Worm (Caenorhabditis elegans) whole organism, early embryonic: ENCODE data around the gene fask-1.

Source experiments
- B0310.2 ChIP-seq: sonication (generic microtip); optimal IDR thresholded peaks from 2 replicates; lab custom pipeline; 2016; ENCODE audit warnings: mild to moderate bottlenecking, missing genetic modification characterization, missing compliant biosample characterization
- F13C5.2 ChIP-seq: sonication (generic microtip); optimal IDR thresholded peaks from 2 replicates; lab custom pipeline; 2017; ENCODE audit warnings: mild to moderate bottlenecking, missing genetic modification characterization, inconsistent platforms, missing compliant biosample characterization
- aly-1 ChIP-seq: sonication (generic microtip); optimal IDR thresholded peaks from 2 replicates; lab custom pipeline; 2016; ENCODE audit warnings: missing genetic modification characterization, missing compliant biosample characterization
- ama-1 ChIP-seq: fragments of 150-350 bp; optimal IDR thresholded peaks from 2 replicates; lab custom pipeline; 2014
- ceh-13 ChIP-seq: fragments of 200-800 bp; sonication (Bioruptor generic); optimal IDR thresholded peaks from 2 replicates; lab custom pipeline; 2018; ENCODE audit warnings: mild to moderate bottlenecking, missing genetic modification characterization, missing compliant biosample characterization
- ceh-36 ChIP-seq: sonication (generic microtip); optimal IDR thresholded peaks from 2 replicates; lab custom pipeline; 2016; ENCODE audit warnings: missing genetic modification characterization, inconsistent platforms, missing compliant biosample characterization
- ets-7 ChIP-seq: sonication (generic microtip); optimal IDR thresholded peaks from 2 replicates; lab custom pipeline; 2016; ENCODE audit warnings: missing genotype, missing genetic modification characterization, missing compliant biosample characterization
- flt-1 ChIP-seq: fragments of 200-800 bp; sonication (Bioruptor generic); IDR thresholded peaks from 2 replicates; pipeline ENCODE4 v1.3.6; 2022; ENCODE audit warnings: missing genetic modification characterization, missing compliant biosample characterization
- hmbx-1 ChIP-seq: sonication (generic microtip); optimal IDR thresholded peaks from 2 replicates; lab custom pipeline; 2016; ENCODE audit warnings: mild to moderate bottlenecking, missing genetic modification characterization, missing compliant biosample characterization
- hmg-4 ChIP-seq: fragments of 200-800 bp; sonication (Bioruptor generic); optimal IDR thresholded peaks from 2 replicates; lab custom pipeline; 2018; ENCODE audit warnings: mild to moderate bottlenecking, missing genetic modification characterization, missing compliant biosample characterization
- hnd-1 ChIP-seq: sonication (generic microtip); optimal IDR thresholded peaks from 2 replicates; lab custom pipeline; 2016; ENCODE audit warnings: missing genetic modification characterization, missing compliant biosample characterization
- pes-1 ChIP-seq: fragments of 200-800 bp; sonication (Bioruptor generic); IDR thresholded peaks from 2 replicates; pipeline ENCODE4 v1.3.6; 2022; ENCODE audit warnings: missing genetic modification reagents, missing genetic modification characterization, missing compliant biosample characterization
- scrt-1 ChIP-seq: fragments of 200-800 bp; sonication (Bioruptor generic); IDR thresholded peaks from 2 replicates; pipeline ENCODE4 v1.3.6; 2022; ENCODE audit warnings: missing genetic modification characterization, missing compliant biosample characterization
- sea-1 ChIP-seq: fragments of 200-800 bp; sonication (Bioruptor generic); conservative IDR thresholded peaks from 2 replicates; pipeline ENCODE4 v1.3.6; 2022; ENCODE audit warnings: missing genetic modification characterization, missing compliant biosample characterization
- tbx-11 ChIP-seq: fragments of 200-800 bp; sonication (Bioruptor generic); IDR thresholded peaks from 2 replicates; pipeline ENCODE4 v1.3.6; 2022; ENCODE audit warnings: missing genetic modification characterization, missing compliant biosample characterization
- tbx-37 ChIP-seq: fragments of 200-800 bp; sonication (Bioruptor generic); conservative IDR thresholded peaks from 2 replicates; pipeline ENCODE4 v1.3.6; 2022; ENCODE audit warnings: missing genetic modification reagents, missing genetic modification characterization, missing compliant biosample characterization
- tra-4 ChIP-seq: sonication (generic microtip); optimal IDR thresholded peaks from 2 replicates; lab custom pipeline; 2017; ENCODE audit warnings: missing genetic modification characterization, missing compliant biosample characterization

fask-1 gene

DNA sequence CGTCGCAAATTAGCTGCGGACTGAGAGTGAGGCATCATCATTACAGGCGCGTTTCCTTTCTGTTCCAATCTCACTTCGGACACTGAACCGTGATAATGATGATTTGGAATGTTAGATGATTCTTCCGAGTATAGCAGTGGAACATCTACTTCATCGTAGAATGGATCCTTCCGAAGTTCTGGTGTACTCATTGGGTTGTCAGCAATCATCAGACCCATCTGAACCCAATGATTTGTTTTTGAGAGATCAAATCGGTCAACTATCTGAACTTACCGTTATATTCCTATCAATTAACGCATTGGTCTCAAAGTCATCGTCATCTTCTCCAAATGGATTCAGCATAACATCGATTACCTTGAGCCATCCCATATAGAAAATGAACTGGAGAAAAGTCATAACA, 7.9 kb downstream of the fask-1 start:
- TF ChIP-seq flt-1 (no peak), aly-1 (tag; lab: Kevin White, UChicago) (no peak), F13C5.2 (tag; lab: Kevin White, UChicago) (no peak)

DNA sequence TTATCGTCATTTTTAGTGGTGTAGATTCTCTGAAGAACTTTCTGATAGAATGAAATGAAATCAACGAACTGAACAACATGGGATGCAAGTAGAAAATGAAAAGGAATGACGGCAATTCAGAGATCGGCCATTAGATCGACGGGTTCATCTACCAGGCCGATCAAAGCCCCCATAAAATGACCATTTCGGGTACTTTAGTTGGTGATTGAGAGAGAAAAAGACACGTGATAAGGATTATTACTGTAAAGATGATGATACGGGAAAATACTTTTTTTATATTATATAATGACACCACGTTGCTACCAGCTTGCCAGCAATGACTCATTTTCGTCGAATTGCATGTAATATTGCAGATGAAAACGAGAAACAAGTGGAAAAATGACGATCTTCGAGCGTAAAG, 9.2 kb downstream of the fask-1 start, which contains the start of gene best-1:
Gene best-1, minus strand, starts transcription at position 29 of the 400 bp plus-strand sequence.
- no peak for TF ChIP-seq hmg-4
- TF ChIP-seq scrt-1 (GFP tag; lab: Robert Waterston, UW): no peak
- TF ChIP-seq sea-1 (GFP tag; lab: Robert Waterston, UW): no peak
- no peak for TF ChIP-seq ceh-13 (GFP tag; lab: Kevin White, UChicago)
- TF ChIP-seq hmbx-1 (tag; lab: Kevin White, UChicago): no peak
- no peak for TF ChIP-seq F13C5.2 (tag; lab: Kevin White, UChicago)
- no peak for TF ChIP-seq flt-1
- no peak for TF ChIP-seq tbx-11 (GFP tag; lab: Robert Waterston, UW)
- TF ChIP-seq ama-1 (lab: Kevin White, UChicago): no peak
- TF ChIP-seq pes-1 (GFP tag; lab: Robert Waterston, UW): no peak
- no peak for TF ChIP-seq B0310.2 (tag; lab: Kevin White, UChicago)
- TF ChIP-seq ceh-36 (tag; lab: Kevin White, UChicago): no peak
- no peak for TF ChIP-seq tra-4
- TF ChIP-seq hnd-1 (tag; lab: Kevin White, UChicago): no peak
- no peak for TF ChIP-seq ets-7 (tag; lab: Kevin White, UChicago)

DNA sequence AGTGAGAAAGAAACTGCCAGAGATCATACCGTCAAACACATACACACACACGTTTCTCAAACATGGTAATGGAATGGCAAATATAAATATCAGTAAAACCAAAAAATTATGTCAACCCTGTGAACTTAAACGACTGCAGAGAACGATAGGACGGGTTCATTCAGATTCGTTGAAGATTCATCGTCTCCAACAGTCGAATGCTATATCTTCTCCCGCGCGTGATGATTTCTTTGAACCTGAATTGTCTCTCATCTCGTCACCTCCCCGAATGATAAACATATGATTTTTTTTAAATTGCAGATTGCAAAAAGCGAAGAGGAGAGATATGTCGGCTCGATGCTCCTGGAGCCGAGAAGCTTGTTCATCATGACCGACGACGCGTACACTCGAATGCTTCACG, 10.4 kb downstream of the fask-1 start:
- TF ChIP-seq sea-1 (GFP tag; lab: Robert Waterston, UW) (no peak), ets-7 (tag; lab: Kevin White, UChicago) (no peak), aly-1 (tag; lab: Kevin White, UChicago) (no peak), tbx-37 (GFP tag; lab: Robert Waterston, UW) (no peak)

DNA sequence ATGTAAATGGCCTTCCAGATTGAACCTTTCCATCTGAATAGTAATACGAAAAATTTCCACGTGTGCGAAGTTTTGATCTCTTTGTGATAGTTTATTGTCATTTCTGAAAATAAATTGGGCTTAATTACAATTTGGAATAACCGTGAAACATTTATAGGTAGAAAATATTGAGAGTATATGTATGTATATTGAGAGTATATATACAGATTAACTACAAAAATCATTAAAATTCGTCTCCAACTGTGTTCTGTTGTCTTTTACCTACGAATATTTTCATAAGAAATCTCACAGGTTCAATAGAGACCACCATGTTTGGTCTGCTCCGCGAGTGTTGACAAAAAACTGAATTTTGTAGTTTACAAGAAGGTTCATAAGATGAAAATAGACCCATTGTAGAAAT, 12.5 kb downstream of the fask-1 start, which contains the start of gene best-2:
Gene best-2, minus strand, starts transcription at position 101 of the 400 bp plus-strand sequence.
- TF ChIP-seq aly-1 (tag; lab: Kevin White, UChicago) (no peak), ceh-36 (tag; lab: Kevin White, UChicago) (no peak), hmg-4 (no peak), F13C5.2 (tag; lab: Kevin White, UChicago) (no peak), ets-7 (tag; lab: Kevin White, UChicago) (no peak), hmbx-1 (tag; lab: Kevin White, UChicago) (no peak), pes-1 (GFP tag; lab: Robert Waterston, UW) (no peak), sea-1 (GFP tag; lab: Robert Waterston, UW) (no peak), tbx-11 (GFP tag; lab: Robert Waterston, UW) (no peak), hnd-1 (tag; lab: Kevin White, UChicago) (no peak), ama-1 (lab: Kevin White, UChicago) (no peak), ceh-13 (GFP tag; lab: Kevin White, UChicago) (no peak)

DNA sequence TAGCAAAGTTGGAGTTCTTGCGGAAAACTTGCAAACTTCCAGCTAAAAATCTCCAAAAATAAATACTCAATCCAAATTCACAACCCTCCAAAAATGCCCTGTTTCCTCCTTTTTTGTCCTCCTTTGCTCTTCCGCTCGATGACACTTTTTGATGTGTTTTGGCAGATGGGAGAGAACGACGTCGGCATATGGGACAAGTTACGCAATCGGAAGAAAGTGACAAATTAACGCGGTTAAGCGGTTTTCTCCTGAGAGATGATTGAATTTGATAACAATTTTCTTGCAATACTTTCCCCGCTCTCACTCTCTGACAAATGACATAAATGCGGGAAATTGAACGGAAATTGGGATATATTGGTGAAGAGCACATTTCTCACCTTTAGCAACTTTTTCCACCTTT, 16.2 kb downstream of the fask-1 start:
- no peak for TF ChIP-seq ama-1 (lab: Kevin White, UChicago)

DNA sequence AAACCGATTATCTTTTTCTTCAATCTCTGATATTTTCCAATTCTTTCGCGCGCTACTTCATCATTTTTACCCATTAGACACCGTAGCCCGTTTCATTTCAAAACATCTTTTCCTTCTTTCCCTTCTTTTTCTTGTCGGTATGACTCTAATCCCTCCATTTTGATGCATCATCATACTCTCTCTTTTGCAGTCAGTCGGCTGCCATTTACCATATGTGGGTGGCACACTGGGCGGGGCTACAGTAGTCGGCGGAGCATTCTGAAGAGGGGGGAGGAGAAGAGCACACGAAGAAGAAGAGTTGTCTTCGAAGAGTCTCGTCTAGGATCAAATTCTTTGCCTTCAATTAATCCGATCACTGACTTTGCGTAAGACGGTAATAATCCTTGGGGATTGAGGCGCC, 18.3 kb downstream of the fask-1 start, which contains the start of gene unc-30:
Gene unc-30, plus strand, starts transcription at position 184 of the 400 bp plus-strand sequence.
- TF ChIP-seq ceh-36 (tag; lab: Kevin White, UChicago) (peak; percentile 63), ceh-13 (GFP tag; lab: Kevin White, UChicago) (no peak), sea-1 (GFP tag; lab: Robert Waterston, UW) (no peak)

DNA sequence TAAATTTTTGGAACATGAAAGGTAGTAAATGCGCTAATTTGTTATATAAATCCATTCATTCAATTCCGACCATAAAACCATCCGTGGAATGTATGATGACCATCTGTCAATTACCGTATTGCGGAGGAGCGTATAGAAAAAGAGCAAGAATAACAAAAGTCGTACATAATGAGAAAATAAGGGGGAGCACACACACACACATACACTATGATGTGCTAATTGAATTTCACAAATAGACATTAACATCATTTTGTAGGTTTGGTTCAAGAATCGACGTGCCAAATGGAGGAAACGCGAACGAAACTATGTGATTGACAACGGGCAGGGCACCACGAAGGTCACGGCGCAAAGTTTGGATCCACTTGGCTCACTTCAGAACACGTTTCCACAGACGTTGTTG, 20.9 kb downstream of the fask-1 start:
- TF ChIP-seq tbx-37 (GFP tag; lab: Robert Waterston, UW) (no peak), ama-1 (lab: Kevin White, UChicago) (no peak), ets-7 (tag; lab: Kevin White, UChicago) (no peak)

DNA sequence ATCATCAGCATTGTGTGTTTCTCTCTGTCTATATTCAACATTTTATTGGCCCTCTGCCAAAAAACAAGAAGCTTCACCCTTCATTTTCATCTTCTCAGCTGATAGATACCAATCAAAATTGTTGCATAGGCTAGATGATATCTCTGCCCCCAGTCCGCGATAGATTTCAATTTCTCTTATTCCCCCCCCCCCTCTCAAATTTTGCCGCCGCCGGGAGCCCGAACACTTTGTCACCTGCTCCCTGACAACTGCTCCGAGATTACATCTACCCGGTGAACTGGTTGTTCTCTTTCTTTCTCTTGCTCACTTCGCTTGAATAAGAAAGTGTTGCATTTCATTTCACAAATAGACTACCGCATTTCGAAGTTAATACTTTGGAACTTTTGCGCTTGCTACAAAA, 25.5 kb downstream of the fask-1 start:
- TF ChIP-seq aly-1 (tag; lab: Kevin White, UChicago) (no peak), scrt-1 (GFP tag; lab: Robert Waterston, UW) (no peak), sea-1 (GFP tag; lab: Robert Waterston, UW) (no peak), ama-1 (lab: Kevin White, UChicago) (no peak), B0310.2 (tag; lab: Kevin White, UChicago) (no peak), ets-7 (tag; lab: Kevin White, UChicago) (no peak), hmbx-1 (tag; lab: Kevin White, UChicago) (no peak), ceh-36 (tag; lab: Kevin White, UChicago) (no peak), tbx-37 (GFP tag; lab: Robert Waterston, UW) (no peak), tra-4 (no peak), tbx-11 (GFP tag; lab: Robert Waterston, UW) (no peak)

DNA sequence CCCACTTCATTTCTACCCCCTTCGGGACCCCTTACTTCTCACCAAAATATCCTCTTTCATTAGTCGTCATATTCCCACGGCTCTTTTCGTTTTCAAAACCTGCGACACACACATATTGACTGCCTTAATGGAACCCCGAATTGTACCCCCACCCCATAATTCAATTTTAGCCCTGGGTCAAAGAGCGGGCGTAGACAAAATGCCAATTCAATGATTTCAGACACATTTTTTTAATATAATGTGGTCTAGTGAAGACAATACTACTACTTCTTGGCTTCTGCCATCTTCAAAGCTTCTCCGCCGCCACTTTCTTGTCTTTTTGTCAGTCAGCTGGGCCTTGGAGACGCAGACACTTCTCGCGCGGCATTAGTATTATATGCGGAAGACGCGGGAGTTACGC, 27.2 kb downstream of the fask-1 start:
- TF ChIP-seq flt-1 (no peak), F13C5.2 (tag; lab: Kevin White, UChicago) (no peak)
